Fruit fly (Drosophila melanogaster) whole organism, embryonic: ENCODE data around the gene mnd.

Source experiments
- Ada2b ChIP-seq: fragments of 200-800 bp; sonication (Bioruptor generic); IDR thresholded peaks from 2 replicates; pipeline ENCODE4 v1.3.6; 2022; ENCODE audit warnings: missing biosample characterization, missing genetic modification characterization
- Atf6 ChIP-seq: fragments of 200-800 bp; sonication (Bioruptor generic); IDR thresholded peaks from 2 replicates; pipeline ENCODE4 v1.3.6; 2022; ENCODE audit warnings: missing biosample characterization, missing genetic modification characterization
- Blimp-1 ChIP-seq: fragments of 200-800 bp; sonication (Bioruptor generic); optimal IDR thresholded peaks from 3 replicates; lab custom pipeline; 2018; ENCODE audit warnings: missing biosample characterization, missing genetic modification characterization, mild to moderate bottlenecking, moderate library complexity, missing genetic modification reagents
- C15 ChIP-seq: fragments of 200-800 bp; sonication (Bioruptor generic); IDR thresholded peaks from 3 replicates; pipeline ENCODE4 v1.3.6; 2022; ENCODE audit warnings: missing biosample characterization, missing genetic modification characterization
- CG10462 ChIP-seq: fragments of 200-800 bp; sonication (Bioruptor generic); optimal IDR thresholded peaks from 2 replicates; lab custom pipeline; 2016; ENCODE audit warnings: missing biosample characterization, missing genetic modification characterization
- CG11723 ChIP-seq: fragments of 200-800 bp; sonication (Bioruptor generic); optimal IDR thresholded peaks from 2 replicates; lab custom pipeline; 2017; ENCODE audit warnings: missing biosample characterization, mild to moderate bottlenecking, missing genetic modification characterization
- CG13775 ChIP-seq: fragments of 200-800 bp; sonication (Bioruptor generic); optimal IDR thresholded peaks from 3 replicates; lab custom pipeline; 2017; ENCODE audit warnings: missing biosample characterization, mild to moderate bottlenecking, missing genetic modification characterization
- CG15479 ChIP-seq: fragments of 200-800 bp; sonication (Bioruptor generic); optimal IDR thresholded peaks from 3 replicates; lab custom pipeline; 2019; ENCODE audit warnings: missing biosample characterization, mild to moderate bottlenecking, missing genetic modification characterization, moderate library complexity
- CG17359 ChIP-seq: fragments of 200-800 bp; sonication (Bioruptor generic); optimal IDR thresholded peaks from 3 replicates; lab custom pipeline; 2018; ENCODE audit warnings: missing biosample characterization, mild to moderate bottlenecking, missing genetic modification characterization, moderate library complexity
- CG17802 ChIP-seq: fragments of 200-800 bp; sonication (Bioruptor generic); optimal IDR thresholded peaks from 2 replicates; lab custom pipeline; 2018; ENCODE audit warnings: missing biosample characterization, mild to moderate bottlenecking, missing genetic modification characterization, moderate library complexity
- CG1792 ChIP-seq: fragments of 200-800 bp; sonication (Bioruptor generic); optimal IDR thresholded peaks from 2 replicates; lab custom pipeline; 2016; ENCODE audit warnings: missing biosample characterization, missing genetic modification characterization
- CG1832 ChIP-seq: fragments of 200-800 bp; sonication (Bioruptor generic); optimal IDR thresholded peaks from 2 replicates; lab custom pipeline; 2017; ENCODE audit warnings: missing biosample characterization, mild to moderate bottlenecking, missing genetic modification characterization, inconsistent platforms
- CG2120 ChIP-seq: fragments of 200-800 bp; sonication (Bioruptor generic); optimal IDR thresholded peaks from 3 replicates; lab custom pipeline; 2016; ENCODE audit warnings: missing biosample characterization, missing genetic modification characterization
- CG2199 ChIP-seq: fragments of 200-800 bp; sonication (Bioruptor generic); IDR thresholded peaks from 3 replicates; pipeline ENCODE4 v1.3.6; 2022; ENCODE audit warnings: missing biosample characterization, missing genetic modification characterization
- CG31388 ChIP-seq: fragments of 200-800 bp; sonication (Bioruptor generic); optimal IDR thresholded peaks from 2 replicates; lab custom pipeline; 2016; ENCODE audit warnings: missing biosample characterization, missing genetic modification characterization
- CG3995 ChIP-seq: fragments of 200-800 bp; sonication (Bioruptor generic); optimal IDR thresholded peaks from 3 replicates; lab custom pipeline; 2016; ENCODE audit warnings: missing biosample characterization, missing genetic modification characterization
- CG5245 ChIP-seq: fragments of 200-800 bp; sonication (Bioruptor generic); optimal IDR thresholded peaks from 3 replicates; lab custom pipeline; 2016; ENCODE audit warnings: missing biosample characterization, missing genetic modification characterization
- CG6765 ChIP-seq: fragments of 200-800 bp; sonication (Bioruptor generic); optimal IDR thresholded peaks from 3 replicates; lab custom pipeline; 2017; ENCODE audit warnings: missing biosample characterization, mild to moderate bottlenecking, missing genetic modification characterization
- CG6813 ChIP-seq: fragments of 200-800 bp; sonication (Bioruptor generic); optimal IDR thresholded peaks from 2 replicates; lab custom pipeline; 2017; ENCODE audit warnings: missing biosample characterization, missing genetic modification characterization, mild to moderate bottlenecking, moderate library complexity, missing genetic modification reagents
- CG8089 ChIP-seq: fragments of 200-800 bp; sonication (Bioruptor generic); optimal IDR thresholded peaks from 3 replicates; lab custom pipeline; 2016; ENCODE audit warnings: missing biosample characterization, missing genetic modification characterization
- CG8281 ChIP-seq: fragments of 200-800 bp; sonication (Bioruptor generic); optimal IDR thresholded peaks from 2 replicates; lab custom pipeline; 2018; ENCODE audit warnings: missing biosample characterization, mild to moderate bottlenecking, missing genetic modification characterization, moderate library complexity
- Dp ChIP-seq: fragments of 200-800 bp; sonication (Bioruptor generic); optimal IDR thresholded peaks from 2 replicates; lab custom pipeline; 2018; ENCODE audit warnings: missing biosample characterization, mild to moderate bottlenecking, missing genetic modification characterization, moderate library complexity
- Gug ChIP-seq: fragments of 200-800 bp; sonication (Bioruptor generic); IDR thresholded peaks from 4 replicates; pipeline ENCODE4 v1.3.6; 2022; ENCODE audit warnings: missing biosample characterization, missing genetic modification characterization
- Lim3 ChIP-seq: fragments of 200-800 bp; sonication (Bioruptor generic); IDR thresholded peaks from 2 replicates; pipeline ENCODE4 v1.3.6; 2022; ENCODE audit warnings: missing biosample characterization, missing genetic modification characterization
- Nf-YA ChIP-seq: fragments of 200-800 bp; sonication (Bioruptor generic); IDR thresholded peaks from 2 replicates; pipeline ENCODE4 v1.3.6; 2022; ENCODE audit warnings: missing biosample characterization, missing genetic modification characterization
- Nf-YB ChIP-seq: fragments of 200-800 bp; sonication (Bioruptor generic); optimal IDR thresholded peaks from 3 replicates; lab custom pipeline; 2019; ENCODE audit warnings: missing biosample characterization, mild to moderate bottlenecking, missing genetic modification characterization, moderate library complexity
- Nf-YC ChIP-seq: fragments of 200-800 bp; optimal IDR thresholded peaks from 3 replicates; lab custom pipeline; 2019; ENCODE audit warnings: missing biosample characterization, mild to moderate bottlenecking, missing genetic modification characterization, moderate library complexity
- PHDP ChIP-seq: fragments of 200-800 bp; sonication (Bioruptor generic); optimal IDR thresholded peaks from 3 replicates; lab custom pipeline; 2018; ENCODE audit warnings: missing biosample characterization, mild to moderate bottlenecking, missing genetic modification characterization, moderate library complexity
- Vsx1 ChIP-seq: fragments of 200-800 bp; sonication (Bioruptor generic); optimal IDR thresholded peaks from 2 replicates; lab custom pipeline; 2017; ENCODE audit warnings: missing biosample characterization, mild to moderate bottlenecking, missing genetic modification characterization, missing genetic modification reagents
- ab ChIP-seq: fragments of 200-800 bp; sonication (Bioruptor generic); optimal IDR thresholded peaks from 2 replicates; lab custom pipeline; 2016; ENCODE audit warnings: missing biosample characterization, missing genetic modification characterization
- ara ChIP-seq: fragments of 200-800 bp; sonication (Bioruptor generic); IDR thresholded peaks from 2 replicates; pipeline ENCODE4 v1.3.6; 2022; ENCODE audit warnings: missing biosample characterization, missing genetic modification characterization
- ash1 ChIP-seq: fragments of 200-800 bp; sonication (Bioruptor generic); optimal IDR thresholded peaks from 2 replicates; lab custom pipeline; 2018; ENCODE audit warnings: missing biosample characterization, mild to moderate bottlenecking, missing genetic modification characterization
- bab2 ChIP-seq: fragments of 200-800 bp; sonication (Bioruptor generic); optimal IDR thresholded peaks from 2 replicates; lab custom pipeline; 2016; ENCODE audit warnings: missing biosample characterization, missing genetic modification characterization
- bbx ChIP-seq: fragments of 200-800 bp; sonication (Bioruptor generic); IDR thresholded peaks from 2 replicates; pipeline ENCODE4 v1.3.6; 2022; ENCODE audit warnings: missing biosample characterization, missing genetic modification characterization; ENCODE audit not compliant: partially characterized antibody
- crol ChIP-seq: fragments of 200-800 bp; sonication (Bioruptor generic); IDR thresholded peaks from 2 replicates; pipeline ENCODE4 v1.3.6; 2022; ENCODE audit warnings: missing biosample characterization, missing genetic modification characterization
- dan ChIP-seq: fragments of 200-800 bp; sonication (Bioruptor generic); IDR thresholded peaks from 2 replicates; pipeline ENCODE4 v1.3.6; 2022; ENCODE audit warnings: missing biosample characterization, missing genetic modification characterization
- dati ChIP-seq: fragments of 200-800 bp; sonication (Bioruptor generic); IDR thresholded peaks from 2 replicates; pipeline ENCODE4 v1.3.6; 2022; ENCODE audit warnings: missing biosample characterization, missing genetic modification characterization
- ems ChIP-seq: fragments of 200-800 bp; sonication (Bioruptor generic); optimal IDR thresholded peaks from 3 replicates; lab custom pipeline; 2016; ENCODE audit warnings: missing biosample characterization, missing genetic modification characterization
- fru ChIP-seq: fragments of >200 bp; optimal IDR thresholded peaks from 2 replicates; lab custom pipeline; 2017
- lab ChIP-seq: fragments of 200-800 bp; sonication (Bioruptor generic); optimal IDR thresholded peaks from 3 replicates; lab custom pipeline; 2017; ENCODE audit warnings: missing biosample characterization, missing genetic modification characterization, mild to moderate bottlenecking, moderate library complexity, missing genetic modification reagents
- luna ChIP-seq: fragments of 200-800 bp; sonication (Bioruptor generic); optimal IDR thresholded peaks from 2 replicates; lab custom pipeline; 2016; ENCODE audit warnings: missing biosample characterization, missing genetic modification characterization
- nau ChIP-seq: fragments of 200-800 bp; sonication (Bioruptor generic); optimal IDR thresholded peaks from 3 replicates; lab custom pipeline; 2017; ENCODE audit warnings: missing biosample characterization, mild to moderate bottlenecking, missing genetic modification characterization, missing genetic modification reagents
- pb ChIP-seq: fragments of 200-800 bp; sonication (Bioruptor generic); optimal IDR thresholded peaks from 3 replicates; lab custom pipeline; 2016; ENCODE audit warnings: missing biosample characterization, missing genetic modification characterization
- pho ChIP-seq: fragments of 200-800 bp; sonication (Bioruptor generic); optimal IDR thresholded peaks from 2 replicates; lab custom pipeline; 2016; ENCODE audit warnings: missing biosample characterization, missing genetic modification characterization
- schlank ChIP-seq: fragments of 200-800 bp; sonication (Bioruptor generic); optimal IDR thresholded peaks from 2 replicates; lab custom pipeline; 2018; ENCODE audit warnings: missing biosample characterization, mild to moderate bottlenecking, missing genetic modification characterization
- sens ChIP-seq: fragments of 200-800 bp; sonication (Bioruptor generic); peaks from one replicate; lab custom pipeline; 2016; ENCODE audit warnings: missing biosample characterization, missing genetic modification characterization
- sr ChIP-seq: fragments of 200-800 bp; sonication (Bioruptor generic); IDR thresholded peaks from 3 replicates; pipeline ENCODE4 v1.3.6; 2022; ENCODE audit warnings: missing biosample characterization, missing genetic modification characterization
- sug ChIP-seq: fragments of 200-800 bp; optimal IDR thresholded peaks from 2 replicates; lab custom pipeline; 2019; ENCODE audit warnings: missing biosample characterization, mild to moderate bottlenecking, missing genetic modification characterization, moderate library complexity
- trh ChIP-seq: fragments of 200-800 bp; sonication (Bioruptor generic); optimal IDR thresholded peaks from 2 replicates; lab custom pipeline; 2016; ENCODE audit warnings: missing biosample characterization, missing genetic modification characterization
- vnd ChIP-seq: fragments of 200-800 bp; sonication (Bioruptor generic); IDR thresholded peaks from 3 replicates; pipeline ENCODE4 v1.3.6; 2022; ENCODE audit warnings: missing biosample characterization, missing genetic modification characterization; ENCODE audit not compliant: partially characterized antibody
- wor ChIP-seq: fragments of 200-800 bp; sonication (Bioruptor generic); IDR thresholded peaks from 2 replicates; pipeline ENCODE4 v1.3.6; 2022; ENCODE audit warnings: missing biosample characterization, missing genetic modification characterization
- zf30C ChIP-seq: fragments of 200-800 bp; sonication (Bioruptor generic); optimal IDR thresholded peaks from 3 replicates; lab custom pipeline; 2018; ENCODE audit warnings: missing biosample characterization, mild to moderate bottlenecking, missing genetic modification characterization
- zfh2 ChIP-seq: fragments of 200-800 bp; sonication (Bioruptor generic); optimal IDR thresholded peaks from 2 replicates; lab custom pipeline; 2016; ENCODE audit warnings: missing biosample characterization, missing genetic modification characterization

mnd gene

dm6 chr3L:14992025-14992424 lies 7.1 kb downstream of the mnd start, which contains the start of gene Zip71B:
TSS of gene Zip71B (plus strand) at chr3L:14992289.
- TF ChIP-seq zf30C (GFP tag; lab: Kevin White, UChicago) (no peak), sens (no peak), bbx (no peak), trh (GFP tag; lab: Kevin White, UChicago) (no peak), wor (GFP tag; lab: Robert Waterston, UW) (no peak), CG2199 (GFP tag; lab: Robert Waterston, UW) (0 out of 3 replicates have a peak, but pooled peaks have one; percentile 56), zfh2 (GFP tag; lab: Kevin White, UChicago) (no peak), CG8281 (no peak), Nf-YB (GFP tag; lab: Kevin White, UChicago) (no peak), nau (GFP tag; lab: Kevin White, UChicago) (no peak), CG1792 (GFP tag; lab: Kevin White, UChicago) (no peak), dan (GFP tag; lab: Robert Waterston, UW) (no peak), Blimp-1 (GFP tag; lab: Kevin White, UChicago) (no peak), CG3995 (GFP tag; lab: Kevin White, UChicago) (no peak), PHDP (tag; lab: Kevin White, UChicago) (no peak), schlank (tag; lab: Kevin White, UChicago) (no peak), CG31388 (GFP tag; lab: Kevin White, UChicago) (no peak), pb (no peak), C15 (GFP tag; lab: Robert Waterston, UW) (no peak), Atf6 (GFP tag; lab: Robert Waterston, UW) (no peak), pho (GFP tag; lab: Kevin White, UChicago) (no peak), crol (GFP tag; lab: Robert Waterston, UW) (peak; percentile 11; the same call in 1 of the 2 replicates), CG17802 (no peak), ara (GFP tag; lab: Robert Waterston, UW) (0 out of 2 replicates have a peak, but pooled peaks have one; percentile 5), Vsx1 (GFP tag; lab: Kevin White, UChicago) (no peak), CG13775 (GFP tag; lab: Kevin White, UChicago) (no peak), fru (lab: Kevin White, UChicago) (no peak), ems (GFP tag; lab: Kevin White, UChicago) (no peak), Nf-YA (GFP tag; lab: Robert Waterston, UW) (no peak), dati (GFP tag; lab: Robert Waterston, UW) (no peak), lab (no peak), ab (no peak), CG11723 (GFP tag; lab: Kevin White, UChicago) (no peak), CG1832 (peak; percentile 39), CG5245 (GFP tag; lab: Kevin White, UChicago) (no peak), Dp (GFP tag; lab: Kevin White, UChicago) (peak; percentile 68), Ada2b (GFP tag; lab: Robert Waterston, UW) (no peak), CG10462 (GFP tag; lab: Kevin White, UChicago) (no peak), CG8089 (GFP tag; lab: Kevin White, UChicago) (no peak), CG2120 (GFP tag; lab: Kevin White, UChicago) (no peak), Lim3 (GFP tag; lab: Robert Waterston, UW) (no peak), CG6765 (no peak), ash1 (no peak), sr (peak; percentile 64; the same call in 2 of the 3 replicates), CG6813 (GFP tag; lab: Kevin White, UChicago) (no peak), vnd (GFP tag; lab: Robert Waterston, UW) (no peak), CG15479 (GFP tag; lab: Kevin White, UChicago) (peak; percentile 13), bab2 (no peak), Gug (no peak), luna (GFP tag; lab: Kevin White, UChicago) (no peak), Nf-YC (no peak), sug (no peak), CG17359 (tag; lab: Kevin White, UChicago) (no peak)
